Worm (Caenorhabditis elegans) whole organism, L4 larva: ENCODE measurements around the gene tsn-1.

Source experiments
- aha-1 ChIP-seq: fragments of 150-350 bp; peaks from one replicate; lab custom pipeline; 2014; ENCODE audit warnings: missing biosample characterization, missing genetic modification characterization
- daf-16 ChIP-seq, 3 experiments: sonication (generic microtip); optimal IDR thresholded peaks; 2 replicates each; lab custom pipeline; 2016 to 2017; ENCODE audit warnings: missing genetic modification characterization in 3 of 3, missing genetic modification reagents in 3 of 3, mild to moderate bottlenecking in 2 of 3, missing compliant biosample characterization in 2 of 3, missing biosample characterization in 1 of 3, moderate library complexity in 1 of 3
- nhr-237 ChIP-seq: sonication (generic microtip); optimal IDR thresholded peaks from 2 replicates; lab custom pipeline; 2017; ENCODE audit warnings: missing biosample characterization, missing genetic modification characterization
- nhr-42 ChIP-seq: fragments of 200-800 bp; sonication (Bioruptor generic); IDR thresholded peaks from 2 replicates; pipeline ENCODE4 v1.3.6; 2022; ENCODE audit warnings: missing genetic modification characterization, missing compliant biosample characterization
- nhr-76 ChIP-seq: fragments of 150-350 bp; optimal IDR thresholded peaks from 2 replicates; lab custom pipeline; 2014; ENCODE audit warnings: missing biosample characterization, missing genetic modification characterization
- ztf-7 ChIP-seq: fragments of 150-350 bp; optimal IDR thresholded peaks from 2 replicates; lab custom pipeline; 2014; ENCODE audit warnings: missing biosample characterization, missing genetic modification characterization

DNA sequence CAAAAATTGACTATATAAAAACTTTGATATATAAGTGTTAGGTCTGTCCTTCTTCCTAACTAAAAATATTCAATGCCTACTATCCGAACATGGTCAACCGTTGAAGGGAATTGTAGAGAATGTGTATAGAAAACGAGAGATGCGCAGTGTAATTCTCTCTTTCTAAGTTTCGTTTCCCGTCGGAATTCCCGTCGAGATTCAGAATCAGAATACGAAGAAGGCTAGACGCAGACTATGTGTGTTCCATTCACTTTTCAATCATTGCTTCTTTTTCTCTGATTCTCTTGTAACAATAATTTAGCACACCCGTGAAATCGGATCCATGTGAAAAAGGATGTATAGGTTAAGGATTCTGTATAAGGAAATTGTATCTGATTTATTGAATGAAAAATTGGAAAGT, 27.9 kb downstream of the tsn-1 start:
- no peak for TF ChIP-seq ztf-7
- TF ChIP-seq aha-1: no peak
- no peak for TF ChIP-seq nhr-76 (tag; lab: Kevin White, UChicago)
- no peak for TF ChIP-seq daf-16 (GFP tag; optimal IDR thresholded peaks at IDR 0.05; lab: Kevin White, UChicago)
- no peak for TF ChIP-seq daf-16 (tag; optimal IDR thresholded peaks at IDR 0.05; lab: Kevin White, UChicago)
- TF ChIP-seq nhr-237: no peak
- no peak for TF ChIP-seq nhr-42 (GFP tag; lab: Robert Waterston, UW)
